Worm (Caenorhabditis elegans) whole organism, midembryonic: ENCODE data around the gene ZK105.3.

ENCODE experiments used
- T22C8.4 ChIP-seq: fragments of 200-800 bp; sonication (Bioruptor generic); IDR thresholded peaks from 2 replicates; pipeline ENCODE4 v1.3.6; 2022; ENCODE audit warnings: missing genetic modification characterization, missing compliant biosample characterization
- flt-1 ChIP-seq: fragments of 200-800 bp; sonication (Bioruptor generic); IDR thresholded peaks from 2 replicates; pipeline ENCODE4 v1.3.6; 2022; ENCODE audit warnings: missing genetic modification characterization, missing compliant biosample characterization
- med-1 ChIP-seq: sonication (generic microtip); optimal IDR thresholded peaks from 2 replicates; lab custom pipeline; 2017; ENCODE audit warnings: missing genetic modification characterization, mild to moderate bottlenecking, missing compliant biosample characterization, antibody characterized with exemption, missing genetic modification reagents; ENCODE audit not compliant: insufficient read depth
- ref-1 ChIP-seq: fragments of 200-800 bp; sonication (Bioruptor generic); conservative IDR thresholded peaks from 2 replicates; pipeline ENCODE4 v1.3.6; 2022; ENCODE audit warnings: missing genetic modification reagents, missing genetic modification characterization, missing compliant biosample characterization
- ztf-29 ChIP-seq: fragments of 200-800 bp; sonication (Bioruptor generic); IDR thresholded peaks from 2 replicates; pipeline ENCODE4 v1.3.6; 2022; ENCODE audit warnings: missing genetic modification reagents, missing genetic modification characterization, missing compliant biosample characterization

- TF ChIP-seq ztf-29 (GFP tag; lab: Robert Waterston, UW) = no peak
- TF ChIP-seq flt-1 (GFP tag; lab: Robert Waterston, UW) = 0 out of 2 replicates have a peak, but pooled peaks have one; percentile 41
- TF ChIP-seq T22C8.4 (GFP tag; lab: Robert Waterston, UW) = no peak; the same call in 1 of the 2 replicates
- TF ChIP-seq ref-1 = no peak
- no peak for TF ChIP-seq med-1
Observed at ce11 chrV:7728003-7728678, 31.2 kb downstream of the ZK105.3 start.
